Fruit fly (Drosophila melanogaster) whole organism, wandering third instar larva: Measurements from ENCODE around the gene Alms1b.

Experiments
- Abd-B ChIP-seq: fragments of >200 bp; optimal IDR thresholded peaks from 2 replicates; lab custom pipeline; 2017; ENCODE audit warnings: missing biosample characterization, missing genetic modification characterization
- CG32264 ChIP-seq: fragments of 200-800 bp; sonication (Bioruptor generic); optimal IDR thresholded peaks from 2 replicates; lab custom pipeline; 2016; ENCODE audit warnings: missing biosample characterization, missing genetic modification characterization
- CG9705 ChIP-seq: fragments of 200-800 bp; sonication (Bioruptor generic); optimal IDR thresholded peaks from 2 replicates; lab custom pipeline; 2018; ENCODE audit warnings: missing biosample characterization, mild to moderate bottlenecking, missing genetic modification characterization
- CrebA ChIP-seq: fragments of 200-800 bp; sonication (Bioruptor generic); optimal IDR thresholded peaks from 2 replicates; lab custom pipeline; 2016; ENCODE audit warnings: missing biosample characterization, mild to moderate bottlenecking, missing genetic modification characterization, borderline replicate concordance
- Dfd ChIP-seq: fragments of >200 bp; optimal IDR thresholded peaks from 2 replicates; lab custom pipeline; 2017; ENCODE audit warnings: missing biosample characterization, missing genetic modification characterization
- Dif ChIP-seq: fragments of 200-275, 200-300 bp; sonication (Bioruptor generic); optimal IDR thresholded peaks from 2 replicates; lab custom pipeline; 2018; ENCODE audit warnings: missing biosample characterization, missing genetic modification characterization; ENCODE audit not compliant: partially characterized antibody
- GATAd ChIP-seq: sonication (Bioruptor generic); optimal IDR thresholded peaks from 2 replicates; lab custom pipeline; 2016; ENCODE audit warnings: missing biosample characterization, missing genetic modification characterization
- HLH106 ChIP-seq: fragments of 200-800 bp; optimal IDR thresholded peaks from 3 replicates; lab custom pipeline; 2019; ENCODE audit warnings: missing biosample characterization, mild to moderate bottlenecking, missing genetic modification characterization, moderate library complexity
- Hnf4 ChIP-seq: fragments of 200-800 bp; sonication (Bioruptor generic); optimal IDR thresholded peaks from 2 replicates; lab custom pipeline; 2016; ENCODE audit warnings: missing biosample characterization, mild to moderate bottlenecking, missing genetic modification characterization
- Hr78 ChIP-seq: fragments of >200 bp; optimal IDR thresholded peaks from 2 replicates; lab custom pipeline; 2017; ENCODE audit warnings: missing biosample characterization, missing genetic modification characterization
- Hr83 ChIP-seq: fragments of 200-300 bp; sonication (Bioruptor generic); optimal IDR thresholded peaks from 2 replicates; lab custom pipeline; 2016; ENCODE audit warnings: missing biosample characterization, mild to moderate bottlenecking, missing genetic modification characterization, moderate library complexity; ENCODE audit not compliant: poor library complexity, severe bottlenecking
- Jra ChIP-seq: sonication (Bioruptor generic); optimal IDR thresholded peaks from 2 replicates; lab custom pipeline; 2016; ENCODE audit warnings: missing biosample characterization, missing genetic modification characterization
- Mio ChIP-seq: sonication (Bioruptor generic); optimal IDR thresholded peaks from 2 replicates; lab custom pipeline; 2016; ENCODE audit warnings: missing biosample characterization, missing genetic modification characterization
- Myc ChIP-seq: fragments of >200 bp; optimal IDR thresholded peaks from 2 replicates; lab custom pipeline; 2017
- N ChIP-seq: fragments of >200 bp; optimal IDR thresholded peaks from 2 replicates; lab custom pipeline; 2018; ENCODE audit warnings: missing biosample characterization, missing external identifiers, missing genetic modification characterization
- OdsH ChIP-seq: fragments of 200-800 bp; sonication (Bioruptor generic); optimal IDR thresholded peaks from 2 replicates; lab custom pipeline; 2016; ENCODE audit warnings: missing biosample characterization, mild to moderate bottlenecking, missing genetic modification characterization
- Rel ChIP-seq, 2 experiments: fragments of 200-800 bp; sonication (Bioruptor generic) in 1 of 2; optimal IDR thresholded peaks; 2 replicates in 1 of 2; 3 replicates in 1 of 2; lab custom pipeline; 2016 to 2019; ENCODE audit warnings: mild to moderate bottlenecking in 2 of 2, missing biosample characterization in 2 of 2, missing genetic modification characterization in 2 of 2, moderate library complexity in 1 of 2
- Sp1 ChIP-seq: fragments of 200-800 bp; sonication (Bioruptor generic); optimal IDR thresholded peaks from 3 replicates; lab custom pipeline; 2019; ENCODE audit warnings: missing biosample characterization, mild to moderate bottlenecking, missing genetic modification characterization, moderate library complexity
- Vsx2 ChIP-seq: fragments of 200-300, 225-300 bp; sonication (Bioruptor generic); optimal IDR thresholded peaks from 2 replicates; lab custom pipeline; 2018; ENCODE audit warnings: missing biosample characterization, missing genetic modification characterization; ENCODE audit not compliant: partially characterized antibody
- br ChIP-seq: fragments of 200-800 bp; sonication (Bioruptor generic); optimal IDR thresholded peaks from 2 replicates; lab custom pipeline; 2016; ENCODE audit warnings: missing biosample characterization, missing genetic modification characterization
- brk ChIP-seq: fragments of 200-800 bp; sonication (Bioruptor generic); optimal IDR thresholded peaks from 2 replicates; lab custom pipeline; 2016; ENCODE audit warnings: missing biosample characterization, mild to moderate bottlenecking, missing genetic modification characterization
- dmrt93B ChIP-seq: fragments of 200-800 bp; sonication (Bioruptor generic); optimal IDR thresholded peaks from 2 replicates; lab custom pipeline; 2018; ENCODE audit warnings: missing biosample characterization, mild to moderate bottlenecking, missing genetic modification characterization
- dsf ChIP-seq: sonication (Bioruptor generic); optimal IDR thresholded peaks from 2 replicates; lab custom pipeline; 2016; ENCODE audit warnings: missing biosample characterization, missing genetic modification characterization, borderline replicate concordance
- ey ChIP-seq: fragments of 200-800 bp; sonication (Bioruptor generic); optimal IDR thresholded peaks from 2 replicates; lab custom pipeline; 2016; ENCODE audit warnings: missing biosample characterization, missing genetic modification characterization
- foxo ChIP-seq, 2 experiments: fragments of 200-800 bp; sonication (Bioruptor generic); optimal IDR thresholded peaks; 2 replicates in 1 of 2; 3 replicates in 1 of 2; lab custom pipeline; 2016 to 2017; ENCODE audit warnings: missing biosample characterization in 2 of 2, missing genetic modification characterization in 2 of 2
- fru ChIP-seq: fragments of 200-800 bp; sonication (Bioruptor generic); optimal IDR thresholded peaks from 3 replicates; lab custom pipeline; 2016; ENCODE audit warnings: missing biosample characterization, mild to moderate bottlenecking, missing genetic modification characterization
- h ChIP-seq: fragments of 200-800 bp; sonication (Bioruptor generic); optimal IDR thresholded peaks from 3 replicates; lab custom pipeline; 2016; ENCODE audit warnings: missing biosample characterization, mild to moderate bottlenecking, missing genetic modification characterization
- jim ChIP-seq: fragments of 175-275, 200-325 bp; sonication (Bioruptor generic); optimal IDR thresholded peaks from 2 replicates; lab custom pipeline; 2016; ENCODE audit warnings: missing biosample characterization, mild to moderate bottlenecking, missing genetic modification characterization
- lola ChIP-seq: fragments of >200 bp; optimal IDR thresholded peaks from 2 replicates; lab custom pipeline; 2017; ENCODE audit warnings: missing biosample characterization, missing genetic modification characterization
- pan ChIP-seq: fragments of >200 bp; optimal IDR thresholded peaks from 2 replicates; lab custom pipeline; 2017
- psq ChIP-seq: fragments of 200-800 bp; sonication (Bioruptor generic); optimal IDR thresholded peaks from 3 replicates; lab custom pipeline; 2017; ENCODE audit warnings: missing biosample characterization, mild to moderate bottlenecking, missing genetic modification characterization, moderate library complexity
- rgr ChIP-seq: fragments of 200-800 bp; sonication (Bioruptor generic); optimal IDR thresholded peaks from 3 replicates; lab custom pipeline; 2016; ENCODE audit warnings: missing biosample characterization, mild to moderate bottlenecking, missing genetic modification characterization
- sage ChIP-seq: fragments of 200-800 bp; sonication (Bioruptor generic); optimal IDR thresholded peaks from 2 replicates; lab custom pipeline; 2016; ENCODE audit warnings: missing biosample characterization, mild to moderate bottlenecking, missing genetic modification characterization
- sv ChIP-seq: fragments of 200-800 bp; sonication (Bioruptor generic); optimal IDR thresholded peaks from 3 replicates; lab custom pipeline; 2016; ENCODE audit warnings: missing biosample characterization, missing genetic modification characterization
- tai ChIP-seq: sonication (Bioruptor generic); optimal IDR thresholded peaks from 2 replicates; lab custom pipeline; 2016; ENCODE audit warnings: missing biosample characterization, missing genetic modification characterization
- usp ChIP-seq: fragments of >200 bp; optimal IDR thresholded peaks from 2 replicates; lab custom pipeline; 2017; ENCODE audit warnings: missing biosample characterization, missing genetic modification characterization
- woc ChIP-seq: sonication (Bioruptor generic); optimal IDR thresholded peaks from 2 replicates; lab custom pipeline; 2016; ENCODE audit warnings: missing biosample characterization, mild to moderate bottlenecking, missing genetic modification characterization

Alms1b gene

DNA sequence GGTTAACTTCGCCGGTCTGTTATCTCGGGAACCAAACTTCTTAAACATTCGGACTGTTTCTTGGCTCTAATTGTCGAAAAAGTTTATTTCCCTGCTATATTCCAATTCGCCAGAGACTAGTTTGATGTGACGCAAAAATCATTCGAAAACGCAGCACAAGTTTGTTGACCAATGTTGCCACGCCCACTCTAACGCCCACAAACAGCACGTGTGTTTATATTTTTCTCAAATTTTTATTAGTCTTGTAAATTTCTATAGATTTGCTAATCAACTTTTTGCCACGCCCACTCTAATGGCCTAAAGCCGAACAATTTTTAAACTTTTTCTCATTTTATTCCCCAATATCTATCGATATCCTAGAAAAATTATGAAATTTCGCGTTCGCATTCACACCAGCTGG, at the start of gene Alms1b:
Alms1b (minus strand) TSS at position 101 of the 400 bp plus-strand sequence.
- TF ChIP-seq sage (GFP tag; lab: Kevin White, UChicago) = no peak
- no peak for TF ChIP-seq dmrt93B (GFP tag; lab: Kevin White, UChicago)
- TF ChIP-seq Mio (GFP tag; lab: Kevin White, UChicago) = no peak
- no peak for TF ChIP-seq OdsH
- no peak for TF ChIP-seq tai
- TF ChIP-seq woc (GFP tag; lab: Kevin White, UChicago) = no peak
- no peak for TF ChIP-seq Myc (lab: Kevin White, UChicago)
- TF ChIP-seq pan = no peak
- no peak for TF ChIP-seq CG32264
- TF ChIP-seq Jra = no peak
- TF ChIP-seq brk = no peak
- TF ChIP-seq rgr (GFP tag; lab: Kevin White, UChicago) = no peak
- TF ChIP-seq, all 38 proteins: peak for 0

DNA sequence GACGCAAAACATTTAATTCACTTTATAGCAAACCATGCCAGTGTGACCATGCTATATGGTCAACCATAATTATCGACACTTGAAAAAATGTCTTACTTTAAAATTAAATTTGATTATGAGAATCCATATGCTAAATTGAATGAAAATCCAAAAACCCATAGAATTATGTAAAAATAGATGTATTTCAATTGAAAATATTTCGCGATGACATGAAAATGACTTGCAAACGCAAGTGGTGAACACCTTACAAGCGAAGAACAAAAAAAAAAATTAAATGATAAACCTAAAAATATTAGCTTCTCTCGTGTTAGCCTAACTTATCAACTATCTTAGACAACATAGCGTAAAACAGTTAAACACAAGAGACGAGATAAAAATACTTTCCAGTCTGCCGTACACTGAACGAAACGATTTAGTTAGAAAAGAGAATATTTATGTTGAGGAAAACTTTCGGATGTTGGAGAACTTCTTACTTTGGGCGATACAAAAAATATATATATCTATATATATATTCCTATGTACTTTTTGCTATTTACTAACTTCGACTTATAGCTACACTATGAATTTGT, 49.2 kb upstream of the Alms1b start:
- TF ChIP-seq psq (GFP tag; lab: Kevin White, UChicago) = peak; percentile 10
- TF ChIP-seq Dfd (GFP tag; lab: Kevin White, UChicago) = no peak
- no peak for TF ChIP-seq Myc (lab: Kevin White, UChicago)
- TF ChIP-seq h (GFP tag; lab: Kevin White, UChicago) = peak; percentile 53
- peak; percentile 52 for TF ChIP-seq ey (GFP tag; lab: Kevin White, UChicago)
- no peak for TF ChIP-seq Mio (GFP tag; lab: Kevin White, UChicago)
- peak; percentile 12 for TF ChIP-seq sv
- peak; percentile 46 for TF ChIP-seq rgr (GFP tag; lab: Kevin White, UChicago)
- peak; percentile 50 for TF ChIP-seq Sp1 (GFP tag; lab: Kevin White, UChicago)
- TF ChIP-seq usp (GFP tag; lab: Kevin White, UChicago) = no peak
- TF ChIP-seq woc (GFP tag; lab: Kevin White, UChicago) = peak; percentile 54
- peak; percentile 51 for TF ChIP-seq Hnf4 (GFP tag; lab: Kevin White, UChicago)
- TF ChIP-seq N (GFP tag; lab: Kevin White, UChicago) = no peak
- no peak for TF ChIP-seq Dif (GFP tag; lab: Kevin White, UChicago)
- peak; percentile 13 for TF ChIP-seq dmrt93B (GFP tag; lab: Kevin White, UChicago)
- no peak for TF ChIP-seq lola
- no peak for TF ChIP-seq Vsx2
- peak; percentile 35 for TF ChIP-seq fru (GFP tag; lab: Kevin White, UChicago)
- TF ChIP-seq jim = no peak
- TF ChIP-seq CG9705 = no peak
- no peak for TF ChIP-seq CrebA (GFP tag; lab: Kevin White, UChicago)
- no peak for TF ChIP-seq GATAd
- peak; percentile 52 for TF ChIP-seq HLH106 (tag; lab: Kevin White, UChicago)
- TF ChIP-seq Hr78 (GFP tag; lab: Kevin White, UChicago) = no peak
- TF ChIP-seq pan = no peak
- TF ChIP-seq dsf (GFP tag; lab: Kevin White, UChicago) = no peak
- TF ChIP-seq br (GFP tag; lab: Kevin White, UChicago) = peak; percentile 27
- TF ChIP-seq Jra = peak; percentile 35
- TF ChIP-seq Hr83 (GFP tag; lab: Kevin White, UChicago) = no peak
- peak; percentile 54 for TF ChIP-seq OdsH
- TF ChIP-seq foxo (GFP tag; optimal IDR thresholded peaks at IDR 0.05; lab: Kevin White, UChicago) = peak in 1 of 2 experiments; percentile 59
- no peak for TF ChIP-seq tai
- no peak for TF ChIP-seq Abd-B
- TF ChIP-seq, all 38 proteins: peak for 15

DNA sequence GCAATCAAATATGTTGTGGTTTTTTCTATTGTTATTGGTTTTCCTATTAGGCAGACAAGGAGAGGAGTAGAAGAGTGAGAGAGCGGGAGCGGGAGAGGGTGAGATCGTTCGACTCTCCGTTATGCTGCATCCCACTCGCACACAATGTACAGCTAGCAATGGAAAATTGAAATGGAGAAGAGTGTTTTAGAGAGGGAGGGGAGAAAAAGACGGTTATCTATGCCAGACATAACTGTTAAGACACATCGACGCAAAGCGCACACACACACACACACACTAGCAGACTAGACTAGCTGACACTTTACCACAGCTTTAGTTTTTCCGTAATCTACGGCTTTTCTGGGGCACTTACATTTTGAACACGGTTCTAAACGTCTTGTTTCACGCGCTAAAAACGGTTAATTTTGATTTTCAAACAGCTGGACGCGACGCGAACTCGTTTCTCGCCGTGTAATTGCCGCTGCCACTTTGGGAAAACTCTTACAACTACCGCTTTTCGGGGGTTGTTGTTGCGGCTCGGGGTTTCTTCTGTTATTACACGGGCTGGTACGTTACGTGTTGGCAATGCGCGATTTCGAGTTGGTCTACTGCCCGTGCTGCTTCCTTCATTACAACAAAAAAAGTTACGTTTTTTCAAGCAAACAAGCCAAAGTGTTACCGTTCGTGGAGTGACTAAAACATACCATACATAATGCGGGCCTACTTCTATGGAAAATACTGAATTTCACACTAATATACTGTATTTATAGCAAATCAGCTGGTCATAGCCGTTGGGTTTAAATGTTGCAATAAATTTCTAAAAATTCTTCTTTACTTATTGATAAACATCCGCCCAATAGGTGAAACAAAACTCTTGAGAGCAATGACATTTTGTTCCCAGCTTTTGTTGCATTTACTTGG, 48.4 kb upstream of the Alms1b start, which contains the start of gene fzr:
fzr (minus strand) TSS at position 625 of the 900 bp plus-strand sequence.
- TF ChIP-seq Rel (GFP tag; optimal IDR thresholded peaks at IDR 0.05; lab: Kevin White, UChicago) (no peak), Rel (tag; optimal IDR thresholded peaks at IDR 0.05; lab: Kevin White, UChicago) (peak; percentile 38), jim (no peak), Myc (lab: Kevin White, UChicago) (peak; percentile 69)
